Worm (Caenorhabditis elegans) whole organism, young adult: ENCODE measurements around the gene klp-18.

Experiments used
- B0261.1 ChIP-seq: sonication (generic microtip); optimal IDR thresholded peaks from 2 replicates; lab custom pipeline; 2016; ENCODE audit warnings: mild to moderate bottlenecking, missing genetic modification characterization, moderate library complexity, missing compliant biosample characterization
- F10E7.11 ChIP-seq: sonication (generic microtip); optimal IDR thresholded peaks from 2 replicates; lab custom pipeline; 2017; ENCODE audit warnings: mild to moderate bottlenecking, missing genetic modification characterization, moderate library complexity, missing compliant biosample characterization
- F23B12.7 ChIP-seq: sonication (generic microtip); optimal IDR thresholded peaks from 2 replicates; lab custom pipeline; 2017; ENCODE audit warnings: missing genetic modification characterization, mild to moderate bottlenecking, missing compliant biosample characterization, antibody characterized with exemption, moderate library complexity; ENCODE audit not compliant: insufficient read depth
- F39B2.1 ChIP-seq: fragments of 200-800 bp; sonication (Bioruptor generic); IDR thresholded peaks from 2 replicates; pipeline ENCODE4 v1.3.6; 2022; ENCODE audit warnings: missing genetic modification reagents, missing genetic modification characterization, missing compliant biosample characterization
- F49E8.2 ChIP-seq: sonication (generic microtip); optimal IDR thresholded peaks from 3 replicates; lab custom pipeline; 2017; ENCODE audit warnings: missing genetic modification characterization, mild to moderate bottlenecking, missing compliant biosample characterization, antibody characterized with exemption, moderate library complexity; ENCODE audit not compliant: insufficient read depth
- F52B5.7 ChIP-seq: sonication (generic microtip); optimal IDR thresholded peaks from 2 replicates; lab custom pipeline; 2016; ENCODE audit warnings: mild to moderate bottlenecking, missing genetic modification characterization, missing compliant biosample characterization
- K11D2.4 ChIP-seq: fragments of 200-800 bp; sonication (Bioruptor generic); IDR thresholded peaks from 2 replicates; pipeline ENCODE4 v1.3.6; 2022; ENCODE audit warnings: missing genetic modification reagents, missing genetic modification characterization, missing compliant biosample characterization
- Y53G8AR.9 ChIP-seq: fragments of 200-800 bp; sonication (Bioruptor generic); conservative IDR thresholded peaks from 2 replicates; pipeline ENCODE4 v1.3.6; 2022; ENCODE audit warnings: missing genetic modification reagents, missing genetic modification characterization, missing compliant biosample characterization
- Y67H2A.10 ChIP-seq: fragments of 200-800 bp; sonication (Bioruptor generic); conservative IDR thresholded peaks from 2 replicates; pipeline ENCODE4 v1.3.6; 2022; ENCODE audit warnings: missing genetic modification reagents, missing genetic modification characterization, missing compliant biosample characterization
- Y95B8A.8 ChIP-seq: fragments of 200-800 bp; sonication (Bioruptor generic); IDR thresholded peaks from 2 replicates; pipeline ENCODE4 v1.3.6; 2022; ENCODE audit warnings: missing genetic modification reagents, missing genetic modification characterization, missing compliant biosample characterization
- aptf-2 ChIP-seq: fragments of 200-800 bp; sonication (Bioruptor generic); conservative IDR thresholded peaks from 2 replicates; pipeline ENCODE4 v1.3.6; 2022; ENCODE audit warnings: missing genetic modification reagents, missing genetic modification characterization, missing compliant biosample characterization
- aptf-3 ChIP-seq: fragments of 200-800 bp; sonication (Bioruptor generic); IDR thresholded peaks from 2 replicates; pipeline ENCODE4 v1.3.6; 2022; ENCODE audit warnings: missing genetic modification characterization, missing compliant biosample characterization
- atf-7 ChIP-seq: sonication (generic microtip); optimal IDR thresholded peaks from 2 replicates; lab custom pipeline; 2017; ENCODE audit warnings: mild to moderate bottlenecking, missing genetic modification characterization, missing compliant biosample characterization
- attf-3 ChIP-seq: fragments of 200-800 bp; sonication (Bioruptor generic); conservative IDR thresholded peaks from 2 replicates; pipeline ENCODE4 v1.3.6; 2022; ENCODE audit warnings: missing genetic modification reagents, missing genetic modification characterization, missing compliant biosample characterization
- attf-5 ChIP-seq: fragments of 200-800 bp; sonication (Bioruptor generic); optimal IDR thresholded peaks from 2 replicates; lab custom pipeline; 2018; ENCODE audit warnings: mild to moderate bottlenecking, missing genetic modification characterization, missing compliant biosample characterization
- ceh-79 ChIP-seq: sonication (generic microtip); optimal IDR thresholded peaks from 2 replicates; lab custom pipeline; 2017; ENCODE audit warnings: mild to moderate bottlenecking, missing genetic modification characterization, missing compliant biosample characterization
- ceh-91 ChIP-seq: fragments of 200-800 bp; sonication (Bioruptor generic); IDR thresholded peaks from 2 replicates; pipeline ENCODE4 v1.3.6; 2022; ENCODE audit warnings: missing genetic modification reagents, missing genetic modification characterization, missing compliant biosample characterization
- chd-7 ChIP-seq: sonication (generic microtip); optimal IDR thresholded peaks from 2 replicates; lab custom pipeline; 2016; ENCODE audit warnings: mild to moderate bottlenecking, missing genetic modification characterization, moderate library complexity, missing compliant biosample characterization
- efl-1 ChIP-seq: fragments of 150-350 bp; optimal IDR thresholded peaks from 2 replicates; lab custom pipeline; 2014; ENCODE audit warnings: missing biosample characterization, missing genetic modification reagents, missing genetic modification characterization
- ets-4 ChIP-seq: fragments of 200-800 bp; sonication (Bioruptor generic); optimal IDR thresholded peaks from 2 replicates; lab custom pipeline; 2018; ENCODE audit warnings: mild to moderate bottlenecking, missing genetic modification characterization, missing compliant biosample characterization
- gei-17 ChIP-seq: fragments of 200-800 bp; sonication (Bioruptor generic); optimal IDR thresholded peaks from 2 replicates; lab custom pipeline; 2018; ENCODE audit warnings: mild to moderate bottlenecking, missing genetic modification characterization, missing compliant biosample characterization
- him-1 ChIP-seq: sonication (generic microtip); optimal IDR thresholded peaks from 2 replicates; lab custom pipeline; 2016; ENCODE audit warnings: missing genotype, missing genetic modification reagents, missing genetic modification characterization, missing compliant biosample characterization
- let-526 ChIP-seq: fragments of 200-800 bp; sonication (Bioruptor generic); IDR thresholded peaks from 2 replicates; pipeline ENCODE4 v1.3.6; 2022; ENCODE audit warnings: missing genetic modification reagents, missing genetic modification characterization, missing compliant biosample characterization
- let-607 ChIP-seq, 2 experiments: fragments of 200-800 bp in 1 of 2; sonication (Bioruptor generic) in 1 of 2; sonication (generic microtip) in 1 of 2; optimal IDR thresholded peaks; 2 replicates each; lab custom pipeline; 2016 to 2018; ENCODE audit warnings: mild to moderate bottlenecking in 2 of 2, missing compliant biosample characterization in 2 of 2, missing genetic modification characterization in 2 of 2, moderate library complexity in 2 of 2, missing genotype in 1 of 2
- lin-35 ChIP-seq, 3 experiments: fragments of 150-350 bp in 2 of 3; sonication (generic microtip) in 1 of 3; optimal IDR thresholded peaks; 2 replicates each; lab custom pipeline; 2014 to 2018; ENCODE audit warnings: missing biosample characterization in 3 of 3, missing genetic modification characterization in 3 of 3, missing genetic modification reagents in 3 of 3
- lin-40 ChIP-seq: sonication (generic microtip); optimal IDR thresholded peaks from 2 replicates; lab custom pipeline; 2016; ENCODE audit warnings: missing genetic modification characterization, mild to moderate bottlenecking, missing compliant biosample characterization, missing genotype, missing genetic modification reagents
- lin-54 ChIP-seq: fragments of 200-800 bp; sonication (Bioruptor generic); optimal IDR thresholded peaks from 2 replicates; lab custom pipeline; 2018; ENCODE audit warnings: mild to moderate bottlenecking, missing genetic modification characterization, missing compliant biosample characterization
- lir-1 ChIP-seq: fragments of 200-800 bp; sonication (Bioruptor generic); conservative IDR thresholded peaks from 2 replicates; pipeline ENCODE4 v1.3.6; 2022; ENCODE audit warnings: missing genetic modification reagents, missing genetic modification characterization, missing compliant biosample characterization
- lsy-27 ChIP-seq: sonication (generic microtip); optimal IDR thresholded peaks from 2 replicates; lab custom pipeline; 2017; ENCODE audit warnings: missing genetic modification characterization, mild to moderate bottlenecking, missing compliant biosample characterization, antibody characterized with exemption, missing genotype, borderline replicate concordance; ENCODE audit not compliant: insufficient read depth
- madf-10 ChIP-seq: sonication (generic microtip); optimal IDR thresholded peaks from 2 replicates; lab custom pipeline; 2016; ENCODE audit warnings: mild to moderate bottlenecking, missing genetic modification characterization, missing compliant biosample characterization
- madf-3 ChIP-seq: fragments of 200-800 bp; sonication (Bioruptor generic); IDR thresholded peaks from 2 replicates; pipeline ENCODE4 v1.3.6; 2022; ENCODE audit warnings: missing genetic modification reagents, missing genetic modification characterization, missing compliant biosample characterization
- nhr-179 ChIP-seq: sonication (generic microtip); optimal IDR thresholded peaks from 2 replicates; lab custom pipeline; 2016; ENCODE audit warnings: mild to moderate bottlenecking, missing genetic modification characterization, missing compliant biosample characterization
- nhr-27 ChIP-seq: fragments of 200-800 bp; sonication (Bioruptor generic); optimal IDR thresholded peaks from 2 replicates; lab custom pipeline; 2018; ENCODE audit warnings: mild to moderate bottlenecking, missing genetic modification characterization, moderate library complexity, missing compliant biosample characterization
- pha-4 ChIP-seq: fragments of 150-350 bp; sonication (generic microtip); optimal IDR thresholded peaks from 2 replicates; lab custom pipeline; 2014; ENCODE audit warnings: missing biosample characterization, missing genetic modification reagents, missing genetic modification characterization
- snpc-1.1 ChIP-seq: sonication (generic microtip); optimal IDR thresholded peaks from 2 replicates; lab custom pipeline; 2017; ENCODE audit warnings: missing genetic modification characterization, mild to moderate bottlenecking, missing compliant biosample characterization, antibody characterized with exemption, moderate library complexity, missing genotype, missing genetic modification reagents; ENCODE audit not compliant: insufficient read depth
- tbp1 ChIP-seq: fragments of 200-800 bp; sonication (Bioruptor generic); optimal IDR thresholded peaks from 2 replicates; lab custom pipeline; 2018; ENCODE audit warnings: mild to moderate bottlenecking, missing genetic modification characterization, missing compliant biosample characterization
- xnd-1 ChIP-seq: sonication (generic microtip); optimal IDR thresholded peaks from 2 replicates; lab custom pipeline; 2016; ENCODE audit warnings: missing genotype, missing genetic modification reagents, missing genetic modification characterization, missing compliant biosample characterization
- zfh-2 ChIP-seq: fragments of 200-800 bp; sonication (Bioruptor generic); conservative IDR thresholded peaks from 2 replicates; pipeline ENCODE4 v1.3.6; 2022; ENCODE audit warnings: missing genetic modification reagents, missing genetic modification characterization, missing compliant biosample characterization
- zim-3 ChIP-seq: sonication (generic microtip); optimal IDR thresholded peaks from 2 replicates; lab custom pipeline; 2017; ENCODE audit warnings: mild to moderate bottlenecking, missing genetic modification characterization, moderate library complexity, missing compliant biosample characterization
- ztf-18 ChIP-seq: sonication (generic microtip); optimal IDR thresholded peaks from 2 replicates; lab custom pipeline; 2016; ENCODE audit warnings: missing genotype, mild to moderate bottlenecking, missing genetic modification characterization, missing compliant biosample characterization

The klp-18 gene

DNA sequence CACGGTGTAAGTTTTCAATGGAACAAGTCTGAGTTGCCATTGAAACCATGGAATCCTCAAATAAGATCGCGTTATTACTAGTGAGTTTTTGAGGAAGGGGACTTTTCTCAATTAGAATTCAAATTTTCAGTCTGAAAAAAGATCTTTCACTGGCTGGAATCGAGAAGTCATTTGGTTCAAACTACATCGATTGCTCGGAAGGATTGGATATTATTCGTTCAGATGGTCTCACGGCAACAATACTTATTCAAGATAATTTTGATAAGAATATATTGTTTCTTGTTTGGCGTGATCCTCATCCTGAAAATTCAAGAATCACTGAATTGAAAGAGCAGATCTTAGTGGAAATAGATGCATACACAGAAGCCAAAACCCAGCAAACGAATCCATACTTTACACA is 27.4 kb downstream of the klp-18 start:
- TF ChIP-seq let-526 (GFP tag; lab: Robert Waterston, UW) (no peak), lin-40 (no peak)

DNA sequence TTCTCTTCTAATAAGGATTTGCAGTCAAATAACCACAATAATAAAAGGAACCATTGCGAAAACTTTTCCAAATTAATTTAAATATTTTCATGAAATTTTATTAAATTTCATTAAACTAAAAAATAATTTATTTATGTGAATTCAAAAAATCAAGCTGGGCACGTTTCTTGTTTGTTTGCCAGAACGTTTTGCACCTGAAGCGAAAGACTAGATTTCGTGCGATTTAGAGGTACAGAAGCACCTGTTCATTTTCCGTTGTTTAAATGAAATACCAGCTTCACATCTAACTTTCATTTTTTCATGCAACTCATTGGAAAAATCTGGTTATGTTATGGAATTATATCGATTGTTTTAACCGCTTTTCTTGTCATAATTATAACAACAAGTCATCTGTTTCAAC is 32.1 kb downstream of the klp-18 start, which contains the start of gene srg-48:
srg-48 (plus strand) TSS at position 301 of the 400 bp plus-strand sequence.
- TF ChIP-seq lir-1 (GFP tag; lab: Robert Waterston, UW) (no peak), efl-1 (GFP tag; lab: Kevin White, UChicago) (no peak), let-607 (tag; optimal IDR thresholded peaks at IDR 0.05; lab: Kevin White, UChicago) (no peak), F10E7.11 (tag; lab: Kevin White, UChicago) (no peak), F49E8.2 (tag; lab: Kevin White, UChicago) (no peak), ets-4 (GFP tag; lab: Kevin White, UChicago) (no peak), B0261.1 (tag; lab: Kevin White, UChicago) (no peak), lsy-27 (tag; lab: Kevin White, UChicago) (no peak), madf-3 (GFP tag; lab: Robert Waterston, UW) (no peak), F52B5.7 (no peak)

DNA sequence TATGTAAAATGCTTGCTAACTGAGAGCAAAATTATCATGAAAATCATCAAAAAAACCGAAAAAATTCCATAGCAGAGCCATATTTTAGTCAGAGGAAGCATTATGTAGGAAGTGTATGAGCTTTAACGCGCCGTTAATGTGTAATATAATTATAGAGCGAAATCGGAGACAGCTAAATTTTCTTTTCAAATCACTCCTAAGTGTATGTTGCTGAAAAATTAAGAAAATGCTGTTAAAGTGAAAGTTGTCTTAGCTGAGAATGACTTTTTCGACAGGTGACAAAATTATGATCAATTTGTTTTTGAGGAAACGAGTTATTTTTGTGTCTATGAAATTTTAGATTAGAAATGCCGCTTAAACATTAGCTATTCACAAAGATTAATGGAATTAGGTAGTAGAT is 35.1 kb downstream of the klp-18 start, which contains the start of gene srg-50:
srg-50 (minus strand) TSS at position 101 of the 400 bp plus-strand sequence.
- TF ChIP-seq Y53G8AR.9 (GFP tag; lab: Robert Waterston, UW): no peak
- no peak for TF ChIP-seq F39B2.1 (GFP tag; lab: Robert Waterston, UW)
- no peak for TF ChIP-seq gei-17
- TF ChIP-seq atf-7 (tag; lab: Kevin White, UChicago): no peak
- TF ChIP-seq Y95B8A.8 (GFP tag; lab: Robert Waterston, UW): no peak
- TF ChIP-seq lin-54 (GFP tag; lab: Kevin White, UChicago): no peak
- no peak for TF ChIP-seq F23B12.7 (tag; lab: Kevin White, UChicago)
- TF ChIP-seq ceh-91 (GFP tag; lab: Robert Waterston, UW): no peak
- TF ChIP-seq, all 124 proteins: peak for 0

DNA sequence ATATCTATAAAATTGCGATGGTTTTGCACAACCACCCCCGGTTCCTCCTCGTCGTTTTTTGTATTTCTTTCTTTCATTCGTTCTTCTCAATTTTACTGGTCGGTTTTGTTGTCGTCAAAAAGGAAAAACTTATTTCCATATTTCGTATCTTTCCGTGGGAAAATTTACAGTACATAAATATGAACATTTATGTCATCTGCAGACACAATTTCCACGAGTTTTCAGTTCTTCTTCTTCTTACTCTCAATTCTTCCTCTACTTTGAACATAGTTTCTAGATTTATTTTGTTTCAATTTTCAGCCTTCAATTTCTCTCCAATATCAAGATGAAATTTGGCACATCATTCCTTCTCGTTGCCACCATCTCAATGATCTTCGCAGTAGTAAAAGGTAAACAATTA is 41.2 kb downstream of the klp-18 start, which contains the start of gene Y43B11AR.1:
Y43B11AR.1 (plus strand) TSS at position 301 of the 400 bp plus-strand sequence.
- TF ChIP-seq xnd-1 (tag; lab: Kevin White, UChicago) (no peak), chd-7 (tag; lab: Kevin White, UChicago) (no peak), attf-5 (no peak), nhr-27 (tag; lab: Kevin White, UChicago) (no peak), K11D2.4 (no peak)

DNA sequence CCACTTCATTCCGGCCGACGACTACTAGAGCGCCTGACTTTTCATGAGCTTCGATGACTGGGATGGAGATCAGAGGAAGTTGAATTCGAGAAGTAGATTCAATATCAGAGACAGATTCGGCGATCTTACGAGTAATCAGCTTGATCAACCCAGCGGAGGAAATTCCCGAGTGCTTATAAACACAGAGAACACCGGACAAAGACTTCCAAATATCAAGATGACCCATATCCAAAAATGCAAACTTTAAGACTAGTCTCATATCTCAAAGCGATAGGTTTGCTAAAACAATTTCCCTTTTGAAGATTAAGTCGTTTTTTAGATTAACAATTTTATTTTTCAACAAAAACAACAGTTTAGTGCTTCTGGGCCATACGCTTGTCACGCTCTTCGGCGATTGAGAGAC is 43.4 kb downstream of the klp-18 start, which contains the start of gene Y43B11AR.3:
Y43B11AR.3 (minus strand) TSS at position 335 of the 403 bp plus-strand sequence.
- TF ChIP-seq Y95B8A.8 (GFP tag; lab: Robert Waterston, UW) (peak; percentile 91), tbp1 (GFP tag; lab: Kevin White, UChicago) (peak; percentile 72), zim-3 (tag; lab: Kevin White, UChicago) (peak; percentile 63), ceh-91 (GFP tag; lab: Robert Waterston, UW) (0 out of 2 replicates have a peak, but pooled peaks have one; percentile 35), madf-10 (no peak), aptf-2 (no peak), ceh-79 (tag; lab: Kevin White, UChicago) (peak; percentile 40), him-1 (tag; lab: Kevin White, UChicago) (peak; percentile 9), ztf-18 (tag; lab: Kevin White, UChicago) (peak; percentile 81), lin-54 (GFP tag; lab: Kevin White, UChicago) (peak; percentile 86), Y67H2A.10 (GFP tag; lab: Robert Waterston, UW) (no peak), lin-35 (GFP tag; optimal IDR thresholded peaks at IDR 0.05; lab: Kevin White, UChicago) (peak in 2 of 3 experiments; percentile 3 to 43), nhr-179 (no peak), zfh-2 (GFP tag; lab: Robert Waterston, UW) (no peak), attf-3 (no peak), snpc-1.1 (tag; lab: Kevin White, UChicago) (peak; percentile 80), aptf-3 (GFP tag; lab: Robert Waterston, UW) (no peak; the same call in 1 of the 2 replicates), let-607 (tag; optimal IDR thresholded peaks at IDR 0.05; lab: Kevin White, UChicago) (no peak), pha-4 (tag; lab: Kevin White, UChicago) (no peak)
